Fruit fly (Drosophila melanogaster): ENCODE results near the gene Cftr.

Cftr gene

DNA sequence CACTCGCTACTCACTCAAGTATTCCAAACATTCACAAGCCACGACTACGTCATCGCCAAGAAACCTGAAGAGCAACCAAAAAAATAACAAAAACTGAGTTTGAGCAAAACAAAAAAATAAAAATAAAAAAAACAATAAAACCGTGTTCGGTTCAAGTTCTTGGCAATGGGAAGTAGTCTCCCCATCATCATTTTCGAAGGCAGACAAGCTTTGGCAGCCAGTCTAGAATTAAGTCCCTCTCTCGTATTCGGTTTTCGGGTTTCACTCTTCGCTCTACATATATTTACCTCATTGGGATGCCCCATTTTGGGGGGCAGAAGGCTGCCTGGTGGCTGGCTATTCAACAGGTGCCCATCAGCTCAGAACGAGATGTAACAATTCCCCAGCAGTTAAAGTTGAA lies 6.1 kb upstream of the Cftr start (continued):
- no peak for TF ChIP-seq BEAF-32 (GFP tag; optimal IDR thresholded peaks at IDR 0.05)
- TF ChIP-seq NK7.1 (GFP tag; optimal IDR thresholded peaks at IDR 0.05), result no peak
- TF ChIP-seq CG9215 (GFP tag; IDR thresholded peaks at IDR 0.05), result no peak
- 0 out of 3 replicates have a peak, but pooled peaks have one; percentile 12 for TF ChIP-seq Dbx (GFP tag; IDR thresholded peaks at IDR 0.05)
- TF ChIP-seq CG9609 (GFP tag; optimal IDR thresholded peaks at IDR 0.05), result no peak
- TF ChIP-seq lilli (GFP tag; optimal IDR thresholded peaks at IDR 0.05), result no peak
- peak; percentile 20 for TF ChIP-seq ftz-f1 (GFP tag; optimal IDR thresholded peaks at IDR 0.05)
- TF ChIP-seq CG10462 (GFP tag; optimal IDR thresholded peaks at IDR 0.05), result no peak
- TF ChIP-seq Mes4 (GFP tag; optimal IDR thresholded peaks at IDR 0.05), result no peak
- TF ChIP-seq Awh (GFP tag; IDR thresholded peaks at IDR 0.05), result no peak
- no peak for TF ChIP-seq Myb (GFP tag; optimal IDR thresholded peaks at IDR 0.05)
- no peak; the same call in 1 of the 2 replicates for TF ChIP-seq amos (GFP tag; IDR thresholded peaks at IDR 0.05; ENCODE audit: partially characterized antibody)
- no peak for TF ChIP-seq CG32772 (GFP tag; IDR thresholded peaks at IDR 0.05)
- no peak for TF ChIP-seq salm (tag; optimal IDR thresholded peaks at IDR 0.05)

DNA sequence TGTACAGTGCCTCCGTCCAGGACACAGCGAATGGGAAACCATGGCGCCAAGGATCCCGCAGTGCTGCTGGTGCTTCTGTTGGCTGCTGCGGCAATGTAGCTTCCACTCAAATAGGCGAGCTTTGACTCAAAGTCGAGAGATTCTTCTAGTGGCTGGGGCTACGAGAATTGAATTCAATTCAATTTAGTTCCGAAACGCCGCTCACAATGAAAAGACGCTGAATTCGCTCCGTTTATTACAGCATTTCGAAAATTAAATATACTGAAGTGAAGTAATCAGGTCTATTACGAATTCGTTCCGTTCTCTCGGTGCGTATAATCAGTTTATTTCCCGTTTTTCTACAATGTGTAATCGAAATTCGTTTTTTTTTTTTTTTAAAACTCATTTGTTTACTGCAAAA lies 5.1 kb upstream of the Cftr start:
- 0 out of 2 replicates have a peak, but pooled peaks have one; percentile 27 for TF ChIP-seq vvl (GFP tag; IDR thresholded peaks at IDR 0.05)
- TF ChIP-seq tap (tag; optimal IDR thresholded peaks at IDR 0.05), result no peak
- no peak for TF ChIP-seq ttk (GFP tag; IDR thresholded peaks at IDR 0.05)
- no peak for TF ChIP-seq CG8290 (GFP tag; optimal IDR thresholded peaks at IDR 0.05)
- peak in 1 of 2 experiments; percentile 22 for TF ChIP-seq CG8290 (tag; optimal IDR thresholded peaks at IDR 0.05)
- TF ChIP-seq ro (GFP tag; IDR thresholded peaks at IDR 0.05), result no peak
- peak; percentile 96 for TF ChIP-seq z (GFP tag; IDR thresholded peaks at IDR 0.05)
- peak; percentile 43; the same call in 1 of the 2 replicates for TF ChIP-seq Bgb (GFP tag; IDR thresholded peaks at IDR 0.05; ENCODE audit: partially characterized antibody)
- TF ChIP-seq CG18011 (GFP tag; optimal IDR thresholded peaks at IDR 0.05), result no peak
- no peak for TF ChIP-seq CG11093 (GFP tag; IDR thresholded peaks at IDR 0.05)
- no peak for TF ChIP-seq CG18599 (GFP tag; optimal IDR thresholded peaks at IDR 0.05)
- peak; percentile 20; the same call in 1 of the 2 replicates for TF ChIP-seq Rfx (GFP tag; IDR thresholded peaks at IDR 0.05)
- no peak for TF ChIP-seq gsb-n (tag; optimal IDR thresholded peaks at IDR 0.05)
- TF ChIP-seq CG34422 (GFP tag; IDR thresholded peaks at IDR 0.05), result peak; percentile 26; the same call in 1 of the 3 replicates
- peak; percentile 50 for TF ChIP-seq CG34376 (GFP tag; optimal IDR thresholded peaks at IDR 0.05)
- TF ChIP-seq cad (GFP tag; optimal IDR thresholded peaks at IDR 0.05), result no peak
- TF ChIP-seq amos (GFP tag; IDR thresholded peaks at IDR 0.05; ENCODE audit: partially characterized antibody), result peak; percentile 49; the same call in 1 of the 2 replicates
- no peak for TF ChIP-seq slbo (GFP tag; IDR thresholded peaks at IDR 0.05)
- TF ChIP-seq hkb (optimal IDR thresholded peaks at IDR 0.05), result no peak
- no peak for TF ChIP-seq hkb (GFP tag; IDR thresholded peaks at IDR 0.05)
- TF ChIP-seq dmrt99B (tag; optimal IDR thresholded peaks at IDR 0.05), result no peak
- TF ChIP-seq CG13424 (tag; optimal IDR thresholded peaks at IDR 0.05), result no peak
- TF ChIP-seq emc (GFP tag; optimal IDR thresholded peaks at IDR 0.05), result no peak
- TF ChIP-seq ATbp (GFP tag; optimal IDR thresholded peaks at IDR 0.05), result no peak
- TF ChIP-seq eve (GFP tag; optimal IDR thresholded peaks at IDR 0.05), result no peak
- TF ChIP-seq stc (GFP tag; IDR thresholded peaks at IDR 0.05), result no peak; the same call in 1 of the 2 replicates
- TF ChIP-seq Eip74EF (GFP tag; optimal IDR thresholded peaks at IDR 0.05), result no peak
- TF ChIP-seq lmd (GFP tag; IDR thresholded peaks at IDR 0.05), result no peak
- no peak for TF ChIP-seq Bteb2 (GFP tag; optimal IDR thresholded peaks at IDR 0.05)
- no peak for TF ChIP-seq eyg (GFP tag; optimal IDR thresholded peaks at IDR 0.05)
- TF ChIP-seq Adf1 (GFP tag; IDR thresholded peaks at IDR 0.05), result peak; percentile 32; the same call in 1 of the 2 replicates
- no peak for TF ChIP-seq CG15514 (GFP tag; optimal IDR thresholded peaks at IDR 0.05)
- no peak for TF ChIP-seq dan (GFP tag; IDR thresholded peaks at IDR 0.05)
- TF ChIP-seq Mrtf (GFP tag; IDR thresholded peaks at IDR 0.05), result no peak
- no peak for TF ChIP-seq CG10366 (GFP tag; IDR thresholded peaks at IDR 0.05)
- no peak for TF ChIP-seq CG34224 (GFP tag; IDR thresholded peaks at IDR 0.05; ENCODE audit: partially characterized antibody)
- TF ChIP-seq CG12659 (GFP tag; optimal IDR thresholded peaks at IDR 0.05), result no peak
- no peak for TF ChIP-seq CG4730 (GFP tag; IDR thresholded peaks at IDR 0.05)
- no peak for TF ChIP-seq aop (GFP tag; IDR thresholded peaks at IDR 0.05)
